Fruit fly (Drosophila melanogaster): ENCODE data around the gene CG10561.

- TF ChIP-seq CG14441 (GFP tag; IDR thresholded peaks at IDR 0.05), result no peak
- no peak for TF ChIP-seq CG12391 (tag; optimal IDR thresholded peaks at IDR 0.05)
Measured at dm6 chr2L:19162330-19163100, 48.3 kb downstream of the CG10561 start.

All from whole organism, embryonic.